Worm (Caenorhabditis elegans) whole organism, late embryonic: ENCODE results near the gene C39E9.8.
A peak's percentile ranks its signal among the peaks of the same experiment; 100 is the strongest.

Experiments
- C08G9.2 ChIP-seq: sonication (generic microtip); optimal IDR thresholded peaks from 2 replicates; lab custom pipeline; 2016; ENCODE audit warnings: mild to moderate bottlenecking, missing genetic modification characterization, moderate library complexity, missing compliant biosample characterization
- C38D4.7 ChIP-seq: fragments of 200-800 bp; sonication (Bioruptor generic); optimal IDR thresholded peaks from 2 replicates; lab custom pipeline; 2018; ENCODE audit warnings: mild to moderate bottlenecking, missing genetic modification characterization, moderate library complexity, missing compliant biosample characterization
- F13H6.1 ChIP-seq: sonication (generic microtip); optimal IDR thresholded peaks from 2 replicates; lab custom pipeline; 2016; ENCODE audit warnings: missing genetic modification characterization, missing compliant biosample characterization
- K02D7.2 ChIP-seq: sonication (generic microtip); optimal IDR thresholded peaks from 2 replicates; lab custom pipeline; 2017; ENCODE audit warnings: mild to moderate bottlenecking, missing genetic modification characterization, missing compliant biosample characterization
- K09A11.1 ChIP-seq: sonication (generic microtip); optimal IDR thresholded peaks from 2 replicates; lab custom pipeline; 2017; ENCODE audit warnings: antibody characterized with exemption, mild to moderate bottlenecking, missing genetic modification characterization, missing compliant biosample characterization; ENCODE audit not compliant: insufficient read depth
- ahr-1 ChIP-seq: sonication (generic microtip); optimal IDR thresholded peaks from 2 replicates; lab custom pipeline; 2016; ENCODE audit warnings: missing genetic modification characterization, missing compliant biosample characterization
- ama-1 ChIP-seq: fragments of 150-350 bp; optimal IDR thresholded peaks from 2 replicates; lab custom pipeline; 2014
- ceh-14 ChIP-seq: sonication (generic microtip); optimal IDR thresholded peaks from 2 replicates; lab custom pipeline; 2016; ENCODE audit warnings: missing genotype, missing genetic modification characterization, missing compliant biosample characterization
- ceh-18 ChIP-seq: sonication (generic microtip); optimal IDR thresholded peaks from 2 replicates; lab custom pipeline; 2016; ENCODE audit warnings: missing genetic modification characterization, missing compliant biosample characterization
- ceh-2 ChIP-seq: sonication (generic microtip); optimal IDR thresholded peaks from 2 replicates; lab custom pipeline; 2016; ENCODE audit warnings: missing genotype, missing genetic modification characterization, missing compliant biosample characterization
- ceh-24 ChIP-seq: sonication (generic microtip); optimal IDR thresholded peaks from 2 replicates; lab custom pipeline; 2016; ENCODE audit warnings: mild to moderate bottlenecking, missing genetic modification characterization, missing compliant biosample characterization
- ceh-30 ChIP-seq: fragments of 150-350 bp; optimal IDR thresholded peaks from 2 replicates; lab custom pipeline; 2014; ENCODE audit warnings: missing biosample characterization, missing genetic modification characterization
- ceh-31 ChIP-seq: sonication (generic microtip); optimal IDR thresholded peaks from 2 replicates; lab custom pipeline; 2016; ENCODE audit warnings: missing genetic modification characterization, missing compliant biosample characterization
- ceh-45 ChIP-seq: fragments of 200-800 bp; sonication (Bioruptor generic); IDR thresholded peaks from 2 replicates; pipeline ENCODE4 v1.3.6; 2022; ENCODE audit warnings: missing genetic modification reagents, missing genetic modification characterization, missing compliant biosample characterization
- dve-1 ChIP-seq: sonication (generic microtip); optimal IDR thresholded peaks from 2 replicates; lab custom pipeline; 2017; ENCODE audit warnings: antibody characterized with exemption, mild to moderate bottlenecking, missing genetic modification characterization, missing compliant biosample characterization
- elt-2 ChIP-seq: sonication (generic microtip); optimal IDR thresholded peaks from 2 replicates; lab custom pipeline; 2016; ENCODE audit warnings: missing genetic modification reagents, missing genetic modification characterization, missing compliant biosample characterization
- elt-4 ChIP-seq: sonication (generic microtip); optimal IDR thresholded peaks from 2 replicates; lab custom pipeline; 2016; ENCODE audit warnings: missing genetic modification characterization, missing compliant biosample characterization
- ets-4 ChIP-seq: sonication (generic microtip); optimal IDR thresholded peaks from 2 replicates; lab custom pipeline; 2016; ENCODE audit warnings: missing genetic modification characterization, missing compliant biosample characterization
- fax-1 ChIP-seq: sonication (generic microtip); optimal IDR thresholded peaks from 2 replicates; lab custom pipeline; 2016; ENCODE audit warnings: missing genotype, missing genetic modification characterization, missing compliant biosample characterization
- fkh-10 ChIP-seq: fragments of 150-350 bp; optimal IDR thresholded peaks from 2 replicates; lab custom pipeline; 2014; ENCODE audit warnings: missing biosample characterization, missing genetic modification reagents, missing genetic modification characterization
- fkh-6 ChIP-seq: sonication (generic microtip); optimal IDR thresholded peaks from 2 replicates; lab custom pipeline; 2016; ENCODE audit warnings: missing genetic modification characterization, missing compliant biosample characterization
- gmeb-2 ChIP-seq: sonication (generic microtip); optimal IDR thresholded peaks from 2 replicates; lab custom pipeline; 2016; ENCODE audit warnings: missing genetic modification characterization, inconsistent platforms, missing compliant biosample characterization
- hlh-13 ChIP-seq: fragments of 200-800 bp; sonication (Bioruptor generic); optimal IDR thresholded peaks from 2 replicates; lab custom pipeline; 2018; ENCODE audit warnings: mild to moderate bottlenecking, missing genetic modification characterization, missing compliant biosample characterization
- hlh-15 ChIP-seq: sonication (generic microtip); optimal IDR thresholded peaks from 2 replicates; lab custom pipeline; 2016; ENCODE audit warnings: missing genetic modification characterization, missing compliant biosample characterization
- hlh-30 ChIP-seq: sonication (generic microtip); optimal IDR thresholded peaks from 2 replicates; lab custom pipeline; 2017; ENCODE audit warnings: antibody characterized with exemption, missing genetic modification characterization, missing compliant biosample characterization; ENCODE audit not compliant: insufficient read depth
- hlh-6 ChIP-seq: sonication (generic microtip); optimal IDR thresholded peaks from 2 replicates; lab custom pipeline; 2016; ENCODE audit warnings: missing genotype, missing genetic modification characterization, missing compliant biosample characterization
- lim-6 ChIP-seq: sonication (generic microtip); optimal IDR thresholded peaks from 2 replicates; lab custom pipeline; 2016; ENCODE audit warnings: missing genetic modification characterization, missing compliant biosample characterization
- madf-2 ChIP-seq: sonication (generic microtip); optimal IDR thresholded peaks from 2 replicates; lab custom pipeline; 2017; ENCODE audit warnings: missing genetic modification characterization, missing compliant biosample characterization
- nhr-11 ChIP-seq: fragments of 150-350 bp; optimal IDR thresholded peaks from 2 replicates; lab custom pipeline; 2014; ENCODE audit warnings: missing biosample characterization, missing genetic modification characterization
- nhr-232 ChIP-seq: sonication (generic microtip); optimal IDR thresholded peaks from 2 replicates; lab custom pipeline; 2016; ENCODE audit warnings: missing genetic modification characterization, missing compliant biosample characterization
- pat-9 ChIP-seq: fragments of 200-800 bp; sonication (Bioruptor generic); optimal IDR thresholded peaks from 2 replicates; lab custom pipeline; 2018; ENCODE audit warnings: mild to moderate bottlenecking, missing genetic modification characterization, moderate library complexity, missing compliant biosample characterization
- pha-2 ChIP-seq: sonication (generic microtip); optimal IDR thresholded peaks from 2 replicates; lab custom pipeline; 2017; ENCODE audit warnings: mild to moderate bottlenecking, missing genetic modification characterization, missing compliant biosample characterization
- pha-4 ChIP-seq: fragments of 150-350 bp; optimal IDR thresholded peaks from 2 replicates; lab custom pipeline; 2018; ENCODE audit warnings: missing biosample characterization, missing genetic modification reagents, missing genetic modification characterization
- ref-2 ChIP-seq: sonication (generic microtip); optimal IDR thresholded peaks from 2 replicates; lab custom pipeline; 2016; ENCODE audit warnings: missing genetic modification characterization, missing compliant biosample characterization
- rnt-1 ChIP-seq: sonication (generic microtip); optimal IDR thresholded peaks from 2 replicates; lab custom pipeline; 2016; ENCODE audit warnings: missing genetic modification characterization, missing compliant biosample characterization
- sdc-2 ChIP-seq: sonication (generic microtip); optimal IDR thresholded peaks from 2 replicates; lab custom pipeline; 2016; ENCODE audit warnings: missing genotype, missing genetic modification characterization, missing compliant biosample characterization
- sox-4 ChIP-seq: sonication (generic microtip); optimal IDR thresholded peaks from 2 replicates; lab custom pipeline; 2017; ENCODE audit warnings: mild to moderate bottlenecking, missing genetic modification characterization, inconsistent platforms, missing compliant biosample characterization
- syd-9 ChIP-seq: sonication (generic microtip); optimal IDR thresholded peaks from 2 replicates; lab custom pipeline; 2016; ENCODE audit warnings: mild to moderate bottlenecking, missing genetic modification characterization, moderate library complexity, missing compliant biosample characterization
- tbx-7 ChIP-seq: sonication (generic microtip); optimal IDR thresholded peaks from 2 replicates; lab custom pipeline; 2016; ENCODE audit warnings: missing genotype, missing genetic modification characterization, missing compliant biosample characterization
- ttx-3 ChIP-seq: sonication (generic microtip); optimal IDR thresholded peaks from 2 replicates; lab custom pipeline; 2016; ENCODE audit warnings: missing genetic modification reagents, missing genetic modification characterization, missing compliant biosample characterization

The C39E9.8 gene

ce11 chrIV:13082836-13083763 is 3.9 kb downstream of the C39E9.8 start:
- TF ChIP-seq syd-9 = no peak
- TF ChIP-seq pha-4 (tag; lab: Kevin White, UChicago) = no peak
- no peak for TF ChIP-seq sox-4 (tag; lab: Kevin White, UChicago)
- no peak for TF ChIP-seq hlh-15 (tag; lab: Kevin White, UChicago)
- TF ChIP-seq ama-1 (lab: Kevin White, UChicago) = no peak
- TF ChIP-seq ceh-2 (tag; lab: Kevin White, UChicago) = no peak
- TF ChIP-seq K09A11.1 (tag; lab: Kevin White, UChicago) = no peak
- no peak for TF ChIP-seq ceh-18 (tag; lab: Kevin White, UChicago)
- TF ChIP-seq pat-9 (tag; lab: Kevin White, UChicago) = no peak

- TF ChIP-seq ceh-45 (GFP tag; lab: Robert Waterston, UW) (no peak), C08G9.2 (tag; lab: Kevin White, UChicago) (no peak), dve-1 (tag; lab: Kevin White, UChicago) (no peak)
- TF ChIP-seq, all 69 proteins: peak for 0
Measured at ce11 chrIV:13085675-13086074, 6.4 kb downstream of the C39E9.8 start.

ce11 chrIV:13086705-13087104 is 7.5 kb downstream of the C39E9.8 start, which contains the start of gene spin-2:
Gene spin-2, plus strand, starts transcription at chrIV:13087005.
- TF ChIP-seq ceh-14 (tag; lab: Kevin White, UChicago) (no peak), fax-1 (tag; lab: Kevin White, UChicago) (no peak), K02D7.2 (tag; lab: Kevin White, UChicago) (no peak), fkh-10 (GFP tag; lab: Kevin White, UChicago) (no peak), rnt-1 (tag; lab: Kevin White, UChicago) (no peak), gmeb-2 (tag; lab: Kevin White, UChicago) (no peak), elt-2 (no peak), nhr-232 (tag; lab: Kevin White, UChicago) (no peak), C08G9.2 (tag; lab: Kevin White, UChicago) (no peak), tbx-7 (tag; lab: Kevin White, UChicago) (no peak), fkh-6 (tag; lab: Kevin White, UChicago) (no peak)

- TF ChIP-seq C08G9.2 (tag; lab: Kevin White, UChicago) = peak; percentile 35
- TF ChIP-seq hlh-6 = peak; percentile 21
- no peak for TF ChIP-seq hlh-30 (tag; lab: Kevin White, UChicago)
Measured at ce11 chrIV:13089671-13090242, 10.5 kb downstream of the C39E9.8 start.

ce11 chrIV:13090967-13091366 is 11.7 kb downstream of the C39E9.8 start, which contains the start of gene col-132:
Gene col-132, minus strand, starts transcription at chrIV:13091067.
- TF ChIP-seq sdc-2 (tag; lab: Kevin White, UChicago) = no peak
- no peak for TF ChIP-seq fkh-6 (tag; lab: Kevin White, UChicago)
- TF ChIP-seq ceh-30 (tag; lab: Kevin White, UChicago) = no peak
- no peak for TF ChIP-seq C38D4.7 (GFP tag; lab: Kevin White, UChicago)

ce11 chrIV:13093677-13094076 is 14.4 kb downstream of the C39E9.8 start, which contains the start of the genes prcc-1 and C39E9.12:
Gene prcc-1, minus strand, starts transcription at chrIV:13093795.
Gene C39E9.12, plus strand, starts transcription at chrIV:13094007.
- TF ChIP-seq ceh-31 (tag; lab: Kevin White, UChicago) (peak; percentile 33), ref-2 (tag; lab: Kevin White, UChicago) (no peak), sdc-2 (tag; lab: Kevin White, UChicago) (no peak), madf-2 (tag; lab: Kevin White, UChicago) (no peak), hlh-6 (no peak), pha-2 (no peak), elt-4 (tag; lab: Kevin White, UChicago) (no peak), ceh-30 (tag; lab: Kevin White, UChicago) (no peak), fkh-10 (GFP tag; lab: Kevin White, UChicago) (no peak), lim-6 (no peak), ceh-45 (GFP tag; lab: Robert Waterston, UW) (no peak), hlh-13 (GFP tag; lab: Kevin White, UChicago) (no peak), ttx-3 (no peak), ceh-24 (tag; lab: Kevin White, UChicago) (no peak), ahr-1 (tag; lab: Kevin White, UChicago) (no peak), nhr-11 (no peak), ets-4 (no peak), F13H6.1 (tag; lab: Kevin White, UChicago) (no peak), K09A11.1 (tag; lab: Kevin White, UChicago) (no peak), C38D4.7 (GFP tag; lab: Kevin White, UChicago) (no peak)
